Fruit fly (Drosophila melanogaster): Measurements from ENCODE around the gene CG43220.

DNA sequence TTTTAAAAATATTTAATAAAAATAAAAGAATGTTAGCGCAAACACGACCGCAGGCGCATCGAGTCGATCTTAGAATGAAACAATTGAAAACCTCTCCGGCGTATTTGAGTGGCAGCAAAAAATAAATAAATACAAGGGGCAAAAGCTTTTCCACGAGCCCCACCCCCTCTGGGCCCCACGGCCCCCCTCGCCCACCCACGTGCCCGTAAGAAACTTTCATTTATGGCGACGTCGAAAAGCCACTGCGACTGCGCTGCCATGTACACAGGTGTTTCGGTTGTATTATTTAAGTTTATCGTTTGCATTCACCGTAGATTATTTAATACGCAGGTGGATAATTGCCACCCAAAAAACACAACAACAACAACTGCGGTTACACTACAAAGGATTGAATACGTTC lies 37.9 kb upstream of the CG43220 start:
- TF ChIP-seq spab (GFP tag; optimal IDR thresholded peaks at IDR 0.05) (no peak), achi (GFP tag; optimal IDR thresholded peaks at IDR 0.05) (no peak), CG6808 (GFP tag; optimal IDR thresholded peaks at IDR 0.05) (no peak), salr (GFP tag; optimal IDR thresholded peaks at IDR 0.05) (no peak), CG3919 (GFP tag; optimal IDR thresholded peaks at IDR 0.05) (no peak), CG6163 (GFP tag; IDR thresholded peaks at IDR 0.05) (no peak), Hr39 (GFP tag; optimal IDR thresholded peaks at IDR 0.05) (no peak), CG6854 (GFP tag; optimal IDR thresholded peaks at IDR 0.05) (no peak), Hr38 (GFP tag; optimal IDR thresholded peaks at IDR 0.05) (no peak), Blimp-1 (GFP tag; optimal IDR thresholded peaks at IDR 0.05) (no peak)

Data from whole organism, prepupa.